Worm (Caenorhabditis elegans): ENCODE results near the gene F38A5.6.

DNA sequence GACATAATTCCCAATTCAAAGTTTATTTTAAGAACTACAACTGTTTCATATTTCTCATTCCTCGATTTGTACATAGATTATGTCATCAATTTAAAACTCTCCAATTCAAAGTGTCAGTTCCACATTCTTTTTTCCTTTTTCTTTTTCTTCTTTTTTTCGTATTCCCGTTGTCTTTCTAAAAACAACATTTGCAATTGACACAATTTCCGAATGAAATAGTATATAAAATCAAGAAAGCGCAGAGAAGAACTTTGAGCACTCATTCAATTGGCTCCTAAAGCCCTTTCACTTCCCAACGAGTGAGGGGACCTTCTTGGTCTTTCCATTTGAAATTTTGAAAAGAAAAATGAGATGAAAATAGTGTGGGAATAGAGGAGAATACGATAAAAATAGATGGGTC, 49.8 kb downstream of the F38A5.6 start:
- TF ChIP-seq fos-1 (tag; optimal IDR thresholded peaks at IDR 0.05) (no peak), nhr-12 (tag; optimal IDR thresholded peaks at IDR 0.05) (no peak), R02D3.7 (tag; optimal IDR thresholded peaks at IDR 0.05) (no peak), ceh-9 (tag; optimal IDR thresholded peaks at IDR 0.05) (no peak), ama-1 (optimal IDR thresholded peaks at IDR 0.05) (no peak), pqm-1 (tag; optimal IDR thresholded peaks at IDR 0.05) (no peak), unc-39 (tag; optimal IDR thresholded peaks at IDR 0.05) (no peak), snpc-4 (tag; optimal IDR thresholded peaks at IDR 0.05) (no peak), zag-1 (tag; optimal IDR thresholded peaks at IDR 0.05) (no peak), elt-2 (tag; optimal IDR thresholded peaks at IDR 0.05) (no peak)

Measured in whole organism, L3 larva.